Fruit fly (Drosophila melanogaster) whole organism, embryonic: Measurements from ENCODE around the gene Ir31a.

Experiments used
- Ada2b ChIP-seq: fragments of 200-800 bp; sonication (Bioruptor generic); IDR thresholded peaks from 2 replicates; pipeline ENCODE4 v1.3.6; 2022; ENCODE audit warnings: missing biosample characterization, missing genetic modification characterization
- CG10209 ChIP-seq: fragments of 200-800 bp; sonication (Bioruptor generic); optimal IDR thresholded peaks from 3 replicates; lab custom pipeline; 2017; ENCODE audit warnings: missing biosample characterization, mild to moderate bottlenecking, missing genetic modification characterization, missing genetic modification reagents
- CG10431 ChIP-seq: fragments of 200-800 bp; sonication (Bioruptor generic); optimal IDR thresholded peaks from 3 replicates; lab custom pipeline; 2018; ENCODE audit warnings: missing biosample characterization, mild to moderate bottlenecking, missing genetic modification characterization
- CG11085 ChIP-seq: fragments of 200-800 bp; sonication (Bioruptor generic); IDR thresholded peaks from 2 replicates; pipeline ENCODE4 v1.3.6; 2022; ENCODE audit warnings: missing biosample characterization, missing genetic modification characterization
- CG11504 ChIP-seq: fragments of 200-800 bp; sonication (Bioruptor generic); optimal IDR thresholded peaks from 3 replicates; lab custom pipeline; 2019; ENCODE audit warnings: missing biosample characterization, mild to moderate bottlenecking, missing genetic modification characterization, moderate library complexity
- CG11695 ChIP-seq: fragments of 200-800 bp; sonication (Bioruptor generic); IDR thresholded peaks from 3 replicates; pipeline ENCODE4 v1.3.6; 2022; ENCODE audit warnings: missing biosample characterization, missing genetic modification characterization
- CG13424 ChIP-seq: fragments of 200-800 bp; sonication (Bioruptor generic); optimal IDR thresholded peaks from 2 replicates; lab custom pipeline; 2019; ENCODE audit warnings: missing biosample characterization, mild to moderate bottlenecking, missing genetic modification characterization, moderate library complexity
- CG14441 ChIP-seq: fragments of 200-800 bp; sonication (Bioruptor generic); IDR thresholded peaks from 2 replicates; pipeline ENCODE4 v1.3.6; 2022; ENCODE audit warnings: missing biosample characterization, missing genetic modification characterization
- CG15514 ChIP-seq: fragments of 200-800 bp; sonication (Bioruptor generic); optimal IDR thresholded peaks from 3 replicates; lab custom pipeline; 2017; ENCODE audit warnings: missing biosample characterization, missing genetic modification characterization, mild to moderate bottlenecking, moderate library complexity, missing genetic modification reagents
- CG17829 ChIP-seq: fragments of 200-800 bp; optimal IDR thresholded peaks from 2 replicates; lab custom pipeline; 2019; ENCODE audit warnings: missing biosample characterization, mild to moderate bottlenecking, missing genetic modification characterization, moderate library complexity
- CG1792 ChIP-seq: fragments of 200-800 bp; sonication (Bioruptor generic); optimal IDR thresholded peaks from 2 replicates; lab custom pipeline; 2016; ENCODE audit warnings: missing biosample characterization, missing genetic modification characterization
- CG18476 ChIP-seq: fragments of 200-800 bp; sonication (Bioruptor generic); optimal IDR thresholded peaks from 2 replicates; lab custom pipeline; 2016; ENCODE audit warnings: missing biosample characterization, mild to moderate bottlenecking, missing genetic modification characterization
- CG2875 ChIP-seq: fragments of 200-800 bp; sonication (Bioruptor generic); optimal IDR thresholded peaks from 2 replicates; lab custom pipeline; 2017; ENCODE audit warnings: missing biosample characterization, mild to moderate bottlenecking, missing genetic modification characterization, missing genetic modification reagents
- CG2889 ChIP-seq: fragments of 200-800 bp; sonication (Bioruptor generic); IDR thresholded peaks from 3 replicates; pipeline ENCODE4 v1.3.6; 2022; ENCODE audit warnings: missing biosample characterization, missing genetic modification characterization
- CG4404 ChIP-seq: fragments of 200-800 bp; sonication (Bioruptor generic); IDR thresholded peaks from 2 replicates; pipeline ENCODE4 v1.3.6; 2022; ENCODE audit warnings: missing biosample characterization, missing genetic modification characterization
- CG4617 ChIP-seq: fragments of 200-800 bp; sonication (Bioruptor generic); optimal IDR thresholded peaks from 3 replicates; lab custom pipeline; 2016; ENCODE audit warnings: missing biosample characterization, missing genetic modification characterization, borderline replicate concordance
- CG6175 ChIP-seq: fragments of 200-800 bp; sonication (Bioruptor generic); IDR thresholded peaks from 3 replicates; pipeline ENCODE4 v1.3.6; 2022; ENCODE audit warnings: missing biosample characterization, missing genetic modification characterization
- CG8281 ChIP-seq: fragments of 200-800 bp; sonication (Bioruptor generic); optimal IDR thresholded peaks from 2 replicates; lab custom pipeline; 2018; ENCODE audit warnings: missing biosample characterization, mild to moderate bottlenecking, missing genetic modification characterization, moderate library complexity
- CG8944 ChIP-seq: fragments of 200-800 bp; sonication (Bioruptor generic); optimal IDR thresholded peaks from 3 replicates; lab custom pipeline; 2016; ENCODE audit warnings: missing biosample characterization, missing genetic modification characterization
- CG9215 ChIP-seq: fragments of 200-800 bp; sonication (Bioruptor generic); IDR thresholded peaks from 2 replicates; pipeline ENCODE4 v1.3.6; 2022; ENCODE audit warnings: missing biosample characterization, missing genetic modification characterization
- CG9817 ChIP-seq: fragments of 200-800 bp; sonication (Bioruptor generic); optimal IDR thresholded peaks from 2 replicates; lab custom pipeline; 2018; ENCODE audit warnings: missing biosample characterization, mild to moderate bottlenecking, missing genetic modification characterization, moderate library complexity
- CkIIα-i1 ChIP-seq: fragments of 200-800 bp; sonication (Bioruptor generic); IDR thresholded peaks from 2 replicates; pipeline ENCODE4 v1.3.6; 2022; ENCODE audit warnings: missing biosample characterization, missing genetic modification characterization
- Deaf1 ChIP-seq: fragments of 200-800 bp; optimal IDR thresholded peaks from 3 replicates; lab custom pipeline; 2019; ENCODE audit warnings: missing biosample characterization, mild to moderate bottlenecking, missing genetic modification characterization, moderate library complexity
- Drgx ChIP-seq: fragments of 200-800 bp; sonication (Bioruptor generic); IDR thresholded peaks from 2 replicates; pipeline ENCODE4 v1.3.6; 2022; ENCODE audit warnings: missing biosample characterization, missing genetic modification characterization
- Eip74EF ChIP-seq, 2 experiments: fragments of 200-800 bp in 1 of 2; fragments of >200 bp in 1 of 2; sonication (Bioruptor generic) in 1 of 2; optimal IDR thresholded peaks; 2 replicates each; lab custom pipeline; 2017 to 2019; ENCODE audit warnings: missing biosample characterization in 2 of 2, missing genetic modification characterization in 2 of 2, mild to moderate bottlenecking in 1 of 2, moderate library complexity in 1 of 2
- HmgZ ChIP-seq: fragments of 200-800 bp; sonication (Bioruptor generic); optimal IDR thresholded peaks from 2 replicates; lab custom pipeline; 2018; ENCODE audit warnings: missing biosample characterization, mild to moderate bottlenecking, missing genetic modification characterization
- Hsf ChIP-seq: fragments of 200-800 bp; sonication (Bioruptor generic); optimal IDR thresholded peaks from 3 replicates; lab custom pipeline; 2016; ENCODE audit warnings: missing biosample characterization, missing genetic modification characterization
- NK7.1 ChIP-seq: fragments of 200-800 bp; sonication (Bioruptor generic); optimal IDR thresholded peaks from 3 replicates; lab custom pipeline; 2016; ENCODE audit warnings: missing biosample characterization, missing genetic modification characterization
- Optix ChIP-seq: fragments of 200-800 bp; sonication (Bioruptor generic); IDR thresholded peaks from 3 replicates; pipeline ENCODE4 v1.3.6; 2022; ENCODE audit warnings: missing biosample characterization, missing genetic modification characterization
- Rx ChIP-seq: fragments of 200-800 bp; sonication (Bioruptor generic); IDR thresholded peaks from 2 replicates; pipeline ENCODE4 v1.3.6; 2022; ENCODE audit warnings: missing biosample characterization, missing genetic modification characterization
- Xbp1 ChIP-seq: fragments of 200-800 bp; sonication (Bioruptor generic); optimal IDR thresholded peaks from 3 replicates; lab custom pipeline; 2016; ENCODE audit warnings: missing biosample characterization, mild to moderate bottlenecking, missing genetic modification characterization
- aop ChIP-seq: fragments of 200-800 bp; sonication (Bioruptor generic); IDR thresholded peaks from 2 replicates; pipeline ENCODE4 v1.3.6; 2022; ENCODE audit warnings: missing biosample characterization, missing genetic modification characterization
- ci ChIP-seq: fragments of 200-800 bp; sonication (Bioruptor generic); IDR thresholded peaks from 3 replicates; pipeline ENCODE4 v1.3.6; 2022; ENCODE audit warnings: missing biosample characterization, missing genetic modification characterization
- cwo ChIP-seq: fragments of 200-800 bp; sonication (Bioruptor generic); optimal IDR thresholded peaks from 3 replicates; lab custom pipeline; 2017; ENCODE audit warnings: missing biosample characterization, missing genetic modification characterization, mild to moderate bottlenecking, moderate library complexity, missing genetic modification reagents
- dmrt11E ChIP-seq: fragments of 200-800 bp; sonication (Bioruptor generic); optimal IDR thresholded peaks from 3 replicates; lab custom pipeline; 2018; ENCODE audit warnings: missing biosample characterization, mild to moderate bottlenecking, missing genetic modification characterization, moderate library complexity
- emc ChIP-seq: fragments of 200-800 bp; sonication (Bioruptor generic); optimal IDR thresholded peaks from 2 replicates; lab custom pipeline; 2016; ENCODE audit warnings: missing biosample characterization, missing genetic modification characterization
- gce ChIP-seq: fragments of 200-800 bp; sonication (Bioruptor generic); IDR thresholded peaks from 3 replicates; pipeline ENCODE4 v1.3.6; 2022; ENCODE audit warnings: missing biosample characterization, missing genetic modification characterization
- gem ChIP-seq: fragments of 200-800 bp; sonication (Bioruptor generic); optimal IDR thresholded peaks from 2 replicates; lab custom pipeline; 2019; ENCODE audit warnings: missing biosample characterization, mild to moderate bottlenecking, missing genetic modification characterization, moderate library complexity
- gro ChIP-seq: fragments of 200-800 bp; sonication (Bioruptor generic); optimal IDR thresholded peaks from 2 replicates; lab custom pipeline; 2016; ENCODE audit warnings: missing biosample characterization, missing genetic modification characterization
- hbn ChIP-seq: fragments of 200-800 bp; sonication (Bioruptor generic); IDR thresholded peaks from 2 replicates; pipeline ENCODE4 v1.3.6; 2022; ENCODE audit warnings: missing biosample characterization, missing genetic modification characterization; ENCODE audit not compliant: partially characterized antibody
- hkb ChIP-seq, 2 experiments: fragments of 200-800 bp in 1 of 2; fragments of >200 bp in 1 of 2; sonication (Bioruptor generic) in 1 of 2; IDR thresholded peaks in 1 of 2; optimal IDR thresholded peaks in 1 of 2; 2 replicates each; pipeline versions ENCODE4 v1.3.6 to Lab custom; 2017 to 2022; ENCODE audit warnings: missing biosample characterization in 1 of 2, missing genetic modification characterization in 1 of 2
- mam ChIP-seq: fragments of 200-800 bp; sonication (Bioruptor generic); optimal IDR thresholded peaks from 3 replicates; lab custom pipeline; 2016; ENCODE audit warnings: missing biosample characterization, missing genetic modification characterization
- nom ChIP-seq: fragments of 200-800 bp; sonication (Bioruptor generic); optimal IDR thresholded peaks from 2 replicates; lab custom pipeline; 2017; ENCODE audit warnings: missing biosample characterization, missing genetic modification characterization, mild to moderate bottlenecking, moderate library complexity, missing genetic modification reagents
- pfk ChIP-seq: fragments of 200-800 bp; sonication (Bioruptor generic); optimal IDR thresholded peaks from 2 replicates; lab custom pipeline; 2018; ENCODE audit warnings: missing biosample characterization, mild to moderate bottlenecking, missing genetic modification characterization, moderate library complexity
- pita ChIP-seq: fragments of 200-800 bp; sonication (Bioruptor generic); optimal IDR thresholded peaks from 2 replicates; lab custom pipeline; 2017; ENCODE audit warnings: missing biosample characterization, mild to moderate bottlenecking, missing genetic modification characterization
- prd ChIP-seq, 3 experiments: fragments of >200 bp in 2 of 3; fragments of 200-800 bp in 1 of 3; sonication (Bioruptor generic) in 1 of 3; optimal IDR thresholded peaks in 2 of 3; IDR thresholded peaks in 1 of 3; 2 replicates in 2 of 3; 3 replicates in 1 of 3; pipeline versions ENCODE4 v1.3.6 to Lab custom; 2017 to 2022; ENCODE audit warnings: missing biosample characterization in 1 of 3, missing genetic modification characterization in 1 of 3
- stwl ChIP-seq: fragments of 200-800 bp; sonication (Bioruptor generic); optimal IDR thresholded peaks from 3 replicates; lab custom pipeline; 2018; ENCODE audit warnings: missing biosample characterization, mild to moderate bottlenecking, missing genetic modification characterization, moderate library complexity
- unc-4 ChIP-seq: fragments of 200-800 bp; sonication (Bioruptor generic); IDR thresholded peaks from 2 replicates; pipeline ENCODE4 v1.3.6; 2022; ENCODE audit warnings: missing biosample characterization, missing genetic modification characterization; ENCODE audit not compliant: partially characterized antibody
- vfl ChIP-seq: fragments of 200-800 bp; sonication (Bioruptor generic); optimal IDR thresholded peaks from 2 replicates; lab custom pipeline; 2016; ENCODE audit warnings: missing biosample characterization, missing genetic modification characterization

Ir31a gene

dm6 chr2L:10426534-10427048, 21.2 kb downstream of the Ir31a start, which contains the start of the genes SmB and KdelR (continued):
- TF ChIP-seq ci (GFP tag; lab: Robert Waterston, UW) (no peak), nom (peak; percentile 4), dmrt11E (tag; lab: Kevin White, UChicago) (no peak), CG8281 (no peak), CG9817 (no peak), cwo (GFP tag; lab: Kevin White, UChicago) (no peak), mam (no peak), CG2875 (GFP tag; lab: Kevin White, UChicago) (no peak), CG4404 (GFP tag; lab: Robert Waterston, UW) (no peak), CG17829 (peak; percentile 65), Hsf (GFP tag; lab: Kevin White, UChicago) (peak; percentile 17), CG15514 (GFP tag; lab: Kevin White, UChicago) (peak; percentile 66), Deaf1 (tag; lab: Kevin White, UChicago) (no peak), HmgZ (tag; lab: Kevin White, UChicago) (no peak), hbn (GFP tag; lab: Robert Waterston, UW) (peak; percentile 71), gce (GFP tag; lab: Robert Waterston, UW) (no peak), CG8944 (GFP tag; lab: Kevin White, UChicago) (no peak), gro (GFP tag; lab: Kevin White, UChicago) (no peak), CG6175 (GFP tag; lab: Robert Waterston, UW) (no peak), CG11085 (GFP tag; lab: Robert Waterston, UW) (no peak), Eip74EF (GFP tag; optimal IDR thresholded peaks at IDR 0.05; lab: Kevin White, UChicago) (no peak), Ada2b (GFP tag; lab: Robert Waterston, UW) (no peak), CG2889 (GFP tag; lab: Robert Waterston, UW) (no peak), CG14441 (no peak), stwl (tag; lab: Kevin White, UChicago) (peak; percentile 91), prd (optimal IDR thresholded peaks at IDR 0.05; lab: Kevin White, UChicago) (no peak), prd (GFP tag; IDR thresholded peaks at IDR 0.05; lab: Robert Waterston, UW) (no peak), CG10431 (GFP tag; lab: Kevin White, UChicago) (peak; percentile 20), pfk (peak; percentile 25), aop (no peak), CG11695 (GFP tag; lab: Robert Waterston, UW) (no peak), CG11504 (no peak), unc-4 (GFP tag; lab: Robert Waterston, UW) (peak; percentile 83), CG1792 (GFP tag; lab: Kevin White, UChicago) (no peak), gem (tag; lab: Kevin White, UChicago) (no peak), CG13424 (tag; lab: Kevin White, UChicago) (peak; percentile 7), CkIIα-i1 (GFP tag; lab: Robert Waterston, UW) (no peak), emc (no peak), Drgx (GFP tag; lab: Robert Waterston, UW) (no peak), CG4617 (GFP tag; lab: Kevin White, UChicago) (peak; percentile 18), CG18476 (GFP tag; lab: Kevin White, UChicago) (peak; percentile 7), Optix (GFP tag; lab: Robert Waterston, UW) (no peak), CG9215 (GFP tag; lab: Robert Waterston, UW) (no peak), hkb (optimal IDR thresholded peaks at IDR 0.05; lab: Kevin White, UChicago) (no peak), hkb (GFP tag; IDR thresholded peaks at IDR 0.05; lab: Robert Waterston, UW) (no peak), pita (GFP tag; lab: Kevin White, UChicago) (no peak), Rx (GFP tag; lab: Robert Waterston, UW) (no peak), NK7.1 (no peak), vfl (no peak), Xbp1 (peak; percentile 97), CG10209 (GFP tag; lab: Kevin White, UChicago) (no peak)
